Fruit fly (Drosophila melanogaster) Kc167 (cell line): ENCODE data around the gene sgg.

Source experiments
- Myc ChIP-seq: fragments of >200 bp; optimal IDR thresholded peaks from 2 replicates; lab custom pipeline; 2017; ENCODE audit warnings: missing external identifiers
- Sin3A ChIP-seq: fragments of >200 bp; optimal IDR thresholded peaks from 2 replicates; lab custom pipeline; 2018; ENCODE audit warnings: missing external identifiers
- h ChIP-seq: fragments of >200 bp; optimal IDR thresholded peaks from 3 replicates; lab custom pipeline; 2018; ENCODE audit warnings: missing external identifiers
- insv ChIP-seq: fragments of >200 bp; optimal IDR thresholded peaks from 3 replicates; lab custom pipeline; 2018; ENCODE audit warnings: missing external identifiers
- psq ChIP-seq: fragments of >200 bp; optimal IDR thresholded peaks from 2 replicates; lab custom pipeline; 2017; ENCODE audit warnings: missing external identifiers
- ttk ChIP-seq: sonication (Bioruptor generic); optimal IDR thresholded peaks from 2 replicates; lab custom pipeline; 2017; ENCODE audit warnings: missing external identifiers

The sgg gene

DNA sequence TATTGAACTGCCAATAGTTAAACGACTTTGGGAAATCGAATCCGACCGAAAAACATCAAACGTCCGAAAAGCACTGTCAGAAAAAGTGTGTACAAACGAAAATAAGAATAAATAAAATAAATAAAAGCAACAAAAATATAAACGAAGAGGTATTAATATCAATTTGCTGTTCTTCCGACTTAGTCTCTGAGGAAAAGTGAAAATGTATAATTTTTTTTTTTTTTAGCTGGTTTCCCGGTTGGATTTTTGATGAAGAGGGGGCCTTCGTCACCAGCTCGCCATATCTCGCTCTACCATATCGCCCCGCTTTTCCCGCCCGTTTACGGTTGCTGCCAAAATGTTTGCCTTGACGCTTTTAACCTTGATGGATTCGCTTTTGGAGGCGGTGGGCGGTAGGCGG lies 4.9 kb downstream of the sgg start:
- TF ChIP-seq h (lab: Kevin White, UChicago): no peak
- no peak for TF ChIP-seq Sin3A (lab: Kevin White, UChicago)
- no peak for TF ChIP-seq ttk (lab: Kevin White, UChicago)
- no peak for TF ChIP-seq Myc (lab: Kevin White, UChicago)
- no peak for TF ChIP-seq insv (lab: Kevin White, UChicago)
- no peak for TF ChIP-seq psq (lab: Kevin White, UChicago)

DNA sequence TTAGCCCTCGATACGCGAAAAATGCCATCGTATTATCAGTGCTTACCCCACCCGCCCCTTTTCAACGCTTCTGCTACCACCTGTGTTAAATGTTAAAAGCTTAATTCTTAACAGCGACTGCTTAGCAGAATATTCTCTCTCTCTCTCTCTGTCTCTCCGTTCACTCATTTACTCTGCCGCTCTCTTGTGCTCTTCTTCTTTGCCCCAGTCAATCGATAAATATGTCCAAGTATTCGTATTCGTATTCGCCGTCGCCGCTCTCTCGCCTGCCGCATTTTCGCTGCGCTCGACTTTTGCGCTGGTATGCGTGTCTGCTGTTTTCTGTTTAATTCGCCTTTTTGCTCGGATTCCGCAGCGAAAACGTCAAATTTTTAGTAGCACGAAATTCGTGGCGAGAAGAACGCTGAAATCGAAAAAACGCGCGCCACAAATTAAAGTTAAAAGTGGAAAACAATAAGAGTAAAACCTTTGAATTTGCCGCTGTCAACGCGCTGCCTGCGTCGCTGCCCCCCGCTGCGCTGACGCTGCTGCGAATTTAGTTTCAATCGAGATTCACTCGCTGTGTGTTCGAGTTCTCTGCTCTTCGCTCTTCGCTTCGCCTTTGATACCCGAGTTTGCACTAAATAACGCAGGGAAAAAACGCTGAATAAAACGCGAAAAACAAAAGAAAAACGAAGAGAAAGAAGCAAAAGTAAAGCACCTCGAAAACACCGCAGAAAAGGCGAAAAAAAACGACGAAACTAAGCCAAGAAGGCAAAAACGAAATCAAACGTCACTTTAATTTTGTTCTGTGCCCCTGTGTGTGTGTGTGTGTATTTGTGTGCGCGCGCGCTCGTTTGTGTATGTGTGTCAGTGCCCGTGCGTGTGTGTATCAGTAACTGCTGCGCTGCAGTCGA lies 9.0 kb downstream of the sgg start:
- TF ChIP-seq Sin3A (lab: Kevin White, UChicago): no peak
- TF ChIP-seq Myc (lab: Kevin White, UChicago): no peak
- TF ChIP-seq psq (lab: Kevin White, UChicago): no peak
- TF ChIP-seq ttk (lab: Kevin White, UChicago): no peak
- TF ChIP-seq h (lab: Kevin White, UChicago): no peak

DNA sequence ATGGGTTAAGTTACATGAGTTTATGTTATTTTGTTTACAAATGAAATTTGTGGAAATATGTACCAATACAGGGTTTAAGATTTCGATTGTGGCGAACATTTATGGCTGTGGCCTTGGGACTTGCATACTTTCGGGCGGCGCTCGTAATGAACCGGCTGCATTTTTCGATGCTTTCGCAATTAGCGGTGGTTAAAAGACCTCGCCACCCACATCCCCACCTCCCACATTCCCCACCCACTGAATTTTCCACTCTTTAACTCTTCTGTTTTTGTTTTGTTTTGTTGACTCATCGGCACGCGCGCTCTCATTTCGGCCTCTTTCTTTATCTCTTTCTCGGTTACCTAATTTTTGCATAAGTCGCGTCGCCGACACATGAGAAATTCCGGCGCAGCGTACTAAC lies 11.8 kb downstream of the sgg start:
- TF ChIP-seq Myc (lab: Kevin White, UChicago) (no peak), h (lab: Kevin White, UChicago) (no peak), ttk (lab: Kevin White, UChicago) (no peak), insv (lab: Kevin White, UChicago) (no peak), Sin3A (lab: Kevin White, UChicago) (no peak), psq (lab: Kevin White, UChicago) (no peak)

DNA sequence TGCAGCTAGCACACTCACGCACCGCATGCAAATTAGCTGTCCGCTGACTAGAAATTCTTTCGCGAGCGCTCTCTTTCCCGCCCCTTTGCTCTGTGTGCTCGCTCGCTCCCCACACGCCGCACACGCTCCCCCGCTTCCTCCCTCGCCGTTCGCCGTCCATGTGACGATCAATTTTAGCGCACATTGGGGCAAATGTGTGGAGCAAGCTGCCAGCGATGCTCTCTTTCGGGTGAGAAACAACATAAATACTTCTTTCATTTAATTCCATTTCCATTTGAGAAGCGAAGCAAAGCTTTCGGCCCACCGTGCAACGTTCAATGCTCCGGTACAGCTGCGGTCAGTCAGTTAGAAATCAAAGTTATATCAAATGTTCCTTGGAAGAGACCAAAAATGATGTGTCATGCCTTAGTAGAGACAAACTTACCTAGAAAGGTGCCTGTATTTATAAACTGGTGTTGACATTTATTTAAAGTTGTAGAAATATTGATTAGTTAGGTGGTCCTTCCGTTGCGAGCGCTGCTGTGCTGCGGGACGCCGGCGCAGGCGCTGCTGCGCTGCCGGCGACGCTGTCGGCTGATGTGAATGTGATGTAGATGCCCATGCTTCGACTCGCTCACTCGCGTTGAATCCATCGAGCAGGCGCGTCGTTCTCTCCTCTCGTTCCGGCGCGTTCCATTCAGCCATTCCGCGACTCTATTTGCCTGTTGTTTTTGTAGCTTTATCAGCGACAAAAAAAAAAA lies 12.4 kb downstream of the sgg start:
- TF ChIP-seq Sin3A (lab: Kevin White, UChicago): no peak
- no peak for TF ChIP-seq ttk (lab: Kevin White, UChicago)
- no peak for TF ChIP-seq insv (lab: Kevin White, UChicago)
- no peak for TF ChIP-seq psq (lab: Kevin White, UChicago)
- no peak for TF ChIP-seq h (lab: Kevin White, UChicago)
- TF ChIP-seq Myc (lab: Kevin White, UChicago): no peak

DNA sequence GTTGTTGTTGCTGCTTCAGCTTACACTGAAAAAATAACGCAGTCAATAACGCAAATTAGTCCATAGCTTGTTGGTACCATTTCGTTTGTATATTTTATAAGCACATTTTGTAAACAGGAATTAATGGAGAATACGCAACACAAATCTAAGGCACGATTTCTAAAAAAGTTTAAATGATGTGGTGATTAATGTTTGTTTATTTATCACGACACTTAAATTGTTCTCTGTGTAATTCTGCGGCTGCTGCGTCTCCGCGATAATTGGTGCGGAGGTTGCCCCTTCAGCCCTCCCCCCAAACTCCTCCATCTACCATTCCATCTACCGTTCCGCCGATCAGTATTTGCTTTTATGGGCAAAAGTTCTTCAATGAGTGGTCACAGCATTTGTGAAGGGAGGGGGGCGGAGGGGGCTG lies 13.7 kb downstream of the sgg start:
- TF ChIP-seq Myc (lab: Kevin White, UChicago) (no peak), h (lab: Kevin White, UChicago) (no peak), insv (lab: Kevin White, UChicago) (no peak), ttk (lab: Kevin White, UChicago) (no peak), psq (lab: Kevin White, UChicago) (no peak)

DNA sequence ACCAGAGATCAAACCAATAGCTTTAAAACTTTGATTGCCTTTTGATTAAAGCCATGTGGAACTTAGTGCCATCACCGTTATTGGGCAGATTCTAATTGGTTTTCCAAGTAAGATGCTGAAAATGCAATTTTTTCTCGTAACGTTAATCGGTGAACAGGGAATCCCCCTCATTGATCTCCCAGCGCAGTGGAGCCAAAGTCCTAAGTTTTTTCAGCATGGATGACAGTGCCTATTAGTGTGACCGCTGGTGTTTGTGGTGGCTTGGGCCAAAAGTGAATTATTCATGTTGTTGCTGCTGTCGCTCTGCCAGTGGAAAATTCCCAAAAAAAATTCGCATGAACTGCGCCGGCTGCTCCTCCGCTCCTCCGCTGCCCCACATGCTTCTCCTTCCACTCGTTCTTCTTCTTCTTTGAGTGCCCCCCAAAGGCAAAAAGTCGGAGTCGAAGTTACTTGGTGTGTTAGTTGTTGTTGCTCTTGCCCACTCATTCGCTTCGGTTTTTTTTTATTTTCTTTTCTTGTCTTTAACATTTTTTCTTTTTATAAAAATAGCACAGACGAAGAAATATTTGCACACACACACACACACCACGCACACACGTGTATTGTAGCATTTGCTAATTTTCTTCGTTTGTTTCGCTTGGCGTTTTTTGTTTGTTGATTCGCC lies 14.3 kb downstream of the sgg start:
- TF ChIP-seq Myc (lab: Kevin White, UChicago): no peak
- TF ChIP-seq h (lab: Kevin White, UChicago): no peak
- no peak for TF ChIP-seq Sin3A (lab: Kevin White, UChicago)
- no peak for TF ChIP-seq psq (lab: Kevin White, UChicago)
- TF ChIP-seq ttk (lab: Kevin White, UChicago): no peak
- TF ChIP-seq insv (lab: Kevin White, UChicago): no peak

DNA sequence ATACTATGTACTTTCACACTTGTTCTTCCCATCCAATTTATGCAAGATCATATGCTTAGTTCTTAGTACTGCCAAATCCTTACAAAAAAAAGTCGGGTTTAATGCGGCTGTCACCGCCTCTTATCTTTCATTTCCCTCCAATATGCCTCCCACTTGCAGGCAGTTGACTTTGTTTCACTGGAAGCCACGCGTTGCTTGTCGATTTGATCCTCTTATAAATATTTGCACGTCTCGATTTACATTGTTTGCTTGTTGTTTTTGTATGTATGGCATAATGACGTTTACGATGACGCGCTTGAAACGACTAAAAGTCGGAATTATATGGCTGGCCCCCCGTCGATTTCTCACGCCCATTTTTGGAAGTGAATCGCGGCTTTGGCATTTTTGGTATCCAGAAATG lies 15.2 kb downstream of the sgg start:
- TF ChIP-seq insv (lab: Kevin White, UChicago): no peak
- no peak for TF ChIP-seq psq (lab: Kevin White, UChicago)
- TF ChIP-seq Myc (lab: Kevin White, UChicago): no peak
- no peak for TF ChIP-seq ttk (lab: Kevin White, UChicago)
- TF ChIP-seq Sin3A (lab: Kevin White, UChicago): no peak
- no peak for TF ChIP-seq h (lab: Kevin White, UChicago)

DNA sequence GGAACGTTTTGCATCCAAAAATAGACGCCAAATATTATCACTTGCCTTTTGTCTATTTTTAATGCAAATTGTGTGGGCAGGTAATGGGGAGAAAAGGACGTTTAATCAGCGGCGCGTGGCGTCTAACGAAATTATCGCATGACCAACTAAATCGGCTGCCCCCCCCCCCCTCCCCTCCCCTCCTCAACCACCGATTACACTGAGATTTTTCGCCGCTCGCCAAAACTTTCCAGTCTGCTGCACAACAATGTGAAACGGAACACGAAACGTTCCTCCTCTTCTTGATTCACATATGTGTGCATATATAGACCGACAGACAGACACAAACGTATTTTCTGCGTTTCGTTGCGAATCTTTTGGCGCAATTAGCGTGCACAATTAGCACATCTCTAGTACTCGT lies 17.4 kb downstream of the sgg start:
- TF ChIP-seq insv (lab: Kevin White, UChicago) (no peak), ttk (lab: Kevin White, UChicago) (no peak), h (lab: Kevin White, UChicago) (no peak), psq (lab: Kevin White, UChicago) (no peak), Myc (lab: Kevin White, UChicago) (no peak), Sin3A (lab: Kevin White, UChicago) (no peak)

DNA sequence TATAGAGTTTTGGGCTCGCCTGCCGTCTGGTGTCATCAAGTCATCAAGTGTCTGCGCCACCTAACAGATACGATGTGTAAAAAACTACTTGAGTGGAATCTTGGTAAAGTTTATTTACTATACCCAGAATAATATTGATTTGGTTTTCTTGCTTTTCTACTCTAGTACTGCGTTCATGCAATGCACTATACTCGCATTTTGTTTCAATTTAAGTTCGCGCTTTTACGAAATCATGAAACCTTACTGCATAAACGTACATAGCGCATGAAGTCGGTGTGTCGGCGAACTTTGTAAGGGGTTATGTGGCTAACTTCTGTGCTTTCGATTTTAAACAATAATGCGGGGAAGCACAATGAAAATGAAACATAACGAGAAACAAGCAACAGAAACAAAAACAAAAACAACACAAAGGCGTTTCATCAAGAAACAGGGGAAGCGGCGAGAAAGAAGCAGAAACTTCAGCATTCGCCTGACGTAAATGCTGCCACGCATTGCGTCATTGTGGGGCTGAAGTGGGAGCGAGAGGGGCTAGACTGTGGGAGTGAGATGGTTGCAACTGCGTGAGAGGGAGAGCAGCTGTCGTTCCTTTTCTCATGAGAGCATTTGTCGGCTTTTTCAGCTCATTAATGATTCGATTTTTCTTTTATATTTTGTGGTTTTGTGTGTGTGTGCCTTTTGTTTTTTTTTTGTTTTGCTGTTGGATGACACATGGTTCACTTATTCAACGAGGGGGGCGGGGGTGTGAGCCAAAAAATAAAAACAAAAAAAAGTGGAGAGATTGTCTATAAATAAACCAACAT lies 18.6 kb downstream of the sgg start:
- TF ChIP-seq insv (lab: Kevin White, UChicago): no peak
- TF ChIP-seq ttk (lab: Kevin White, UChicago): no peak
- no peak for TF ChIP-seq psq (lab: Kevin White, UChicago)
- no peak for TF ChIP-seq Myc (lab: Kevin White, UChicago)
- no peak for TF ChIP-seq h (lab: Kevin White, UChicago)
- no peak for TF ChIP-seq Sin3A (lab: Kevin White, UChicago)
